Worm (Caenorhabditis elegans) whole organism, L4 larva: Measurements from ENCODE around the gene C46F2.1.

Experiments used
- F10B5.3 ChIP-seq: sonication (generic microtip); optimal IDR thresholded peaks from 2 replicates; lab custom pipeline; 2016; ENCODE audit warnings: mild to moderate bottlenecking, missing genetic modification characterization, missing compliant biosample characterization
- F49E8.2 ChIP-seq: sonication (generic microtip); optimal IDR thresholded peaks from 2 replicates; lab custom pipeline; 2016; ENCODE audit warnings: missing compliant biosample characterization, mild to moderate bottlenecking, missing genetic modification characterization, borderline replicate concordance
- R02D3.7 ChIP-seq: fragments of 150-350 bp; sonication (generic microtip); optimal IDR thresholded peaks from 3 replicates; lab custom pipeline; 2014; ENCODE audit warnings: missing biosample characterization, missing genetic modification characterization
- Y105C5A.15 ChIP-seq: fragments of 200-800 bp; sonication (Bioruptor generic); IDR thresholded peaks from 2 replicates; pipeline ENCODE4 v1.3.6; 2022; ENCODE audit warnings: missing genetic modification characterization, missing compliant biosample characterization
- Y48G9A.11 ChIP-seq: fragments of 200-800 bp; sonication (Bioruptor generic); IDR thresholded peaks from 2 replicates; pipeline ENCODE4 v1.3.6; 2022; ENCODE audit warnings: missing genetic modification reagents, missing genetic modification characterization, missing compliant biosample characterization
- Y5F2A.4 ChIP-seq: fragments of 200-800 bp; sonication (Bioruptor generic); optimal IDR thresholded peaks from 2 replicates; lab custom pipeline; 2018; ENCODE audit warnings: mild to moderate bottlenecking, missing genetic modification characterization, missing compliant biosample characterization
- Y75B8A.6 ChIP-seq: fragments of 200-800 bp; sonication (Bioruptor generic); IDR thresholded peaks from 2 replicates; pipeline ENCODE4 v1.3.6; 2022; ENCODE audit warnings: missing genetic modification reagents, missing genetic modification characterization, missing compliant biosample characterization
- aha-1 ChIP-seq: fragments of 150-350 bp; peaks from one replicate; lab custom pipeline; 2014; ENCODE audit warnings: missing biosample characterization, missing genetic modification characterization
- ama-1 ChIP-seq: fragments of 150-350 bp; optimal IDR thresholded peaks from 2 replicates; lab custom pipeline; 2014; ENCODE audit warnings: inconsistent platforms, mixed read lengths
- arid-1 ChIP-seq: fragments of 200-800 bp; sonication (Bioruptor generic); conservative IDR thresholded peaks from 2 replicates; pipeline ENCODE4 v1.3.6; 2022; ENCODE audit warnings: missing genetic modification reagents, missing genetic modification characterization, missing compliant biosample characterization
- attf-4 ChIP-seq: sonication (generic microtip); optimal IDR thresholded peaks from 3 replicates; lab custom pipeline; 2017; ENCODE audit warnings: missing biosample characterization, missing genetic modification characterization
- ceh-20 ChIP-seq: fragments of 200-800 bp; sonication (Bioruptor generic); IDR thresholded peaks from 2 replicates; pipeline ENCODE4 v1.3.6; 2022; ENCODE audit warnings: missing genetic modification reagents, missing genetic modification characterization, missing compliant biosample characterization
- ces-1 ChIP-seq: fragments of 150-350 bp; sonication (generic microtip); optimal IDR thresholded peaks from 4 replicates; lab custom pipeline; 2014; ENCODE audit warnings: missing biosample characterization, missing genetic modification reagents, missing genetic modification characterization
- ctbp-1 ChIP-seq: fragments of 200-800 bp; sonication (Bioruptor generic); IDR thresholded peaks from 2 replicates; pipeline ENCODE4 v1.3.6; 2022; ENCODE audit warnings: missing genetic modification reagents, missing genetic modification characterization, missing compliant biosample characterization
- daf-16 ChIP-seq, 3 experiments: sonication (generic microtip); optimal IDR thresholded peaks; 2 replicates each; lab custom pipeline; 2016 to 2017; ENCODE audit warnings: missing genetic modification characterization in 3 of 3, missing genetic modification reagents in 3 of 3, mild to moderate bottlenecking in 2 of 3, missing compliant biosample characterization in 2 of 3, missing biosample characterization in 1 of 3, moderate library complexity in 1 of 3
- daf-8 ChIP-seq: fragments of 200-800 bp; sonication (Bioruptor generic); IDR thresholded peaks from 2 replicates; pipeline ENCODE4 v1.3.6; 2022; ENCODE audit warnings: missing genetic modification characterization, missing compliant biosample characterization
- dmd-6 ChIP-seq: fragments of 200-800 bp; sonication (Bioruptor generic); IDR thresholded peaks from 2 replicates; pipeline ENCODE4 v1.3.6; 2022; ENCODE audit warnings: missing genetic modification reagents, missing genetic modification characterization, missing compliant biosample characterization
- egl-27 ChIP-seq: sonication (generic microtip); optimal IDR thresholded peaks from 3 replicates; lab custom pipeline; 2017; ENCODE audit warnings: missing biosample characterization, missing genetic modification reagents, missing genetic modification characterization
- fos-1 ChIP-seq: fragments of 150-350 bp; optimal IDR thresholded peaks from 2 replicates; lab custom pipeline; 2014; ENCODE audit warnings: missing biosample characterization, missing genetic modification characterization
- gei-8 ChIP-seq: fragments of 200-800 bp; sonication (Bioruptor generic); optimal IDR thresholded peaks from 2 replicates; lab custom pipeline; 2018; ENCODE audit warnings: mild to moderate bottlenecking, missing genetic modification characterization, missing compliant biosample characterization
- hlh-30 ChIP-seq: sonication (generic microtip); optimal IDR thresholded peaks from 2 replicates; lab custom pipeline; 2017; ENCODE audit warnings: antibody characterized with exemption, mild to moderate bottlenecking, missing genetic modification characterization, missing compliant biosample characterization; ENCODE audit not compliant: insufficient read depth
- lim-7 ChIP-seq: fragments of 200-800 bp; sonication (Bioruptor generic); IDR thresholded peaks from 2 replicates; pipeline ENCODE4 v1.3.6; 2022; ENCODE audit warnings: missing genetic modification characterization, missing compliant biosample characterization
- lin-13 ChIP-seq: fragments of 150-350 bp; optimal IDR thresholded peaks from 2 replicates; lab custom pipeline; 2014; ENCODE audit warnings: missing biosample characterization, missing genetic modification reagents, missing genetic modification characterization
- lin-29 ChIP-seq: fragments of 200-800 bp; sonication (Bioruptor generic); IDR thresholded peaks from 2 replicates; pipeline ENCODE4 v1.3.6; 2022; ENCODE audit warnings: missing genetic modification reagents, missing genetic modification characterization, missing compliant biosample characterization
- lin-38 ChIP-seq: fragments of 200-800 bp; sonication (Bioruptor generic); IDR thresholded peaks from 2 replicates; pipeline ENCODE4 v1.3.6; 2022; ENCODE audit warnings: missing genetic modification reagents, missing genetic modification characterization, missing compliant biosample characterization
- lir-3 ChIP-seq: sonication (generic microtip); optimal IDR thresholded peaks from 2 replicates; lab custom pipeline; 2016; ENCODE audit warnings: mild to moderate bottlenecking, missing genetic modification characterization, missing compliant biosample characterization
- lsy-2 ChIP-seq, 2 experiments: fragments of 150-350 bp in 1 of 2; sonication (generic microtip) in 1 of 2; optimal IDR thresholded peaks; 2 replicates each; lab custom pipeline; 2014 to 2017; ENCODE audit warnings: missing biosample characterization in 2 of 2, missing genetic modification characterization in 2 of 2
- madf-5 ChIP-seq, 2 experiments: fragments of 200-800 bp; sonication (Bioruptor generic); IDR thresholded peaks; 2 replicates each; pipeline ENCODE4 v1.3.6; 2022; ENCODE audit warnings: missing compliant biosample characterization in 2 of 2, missing genetic modification characterization in 2 of 2
- mdl-1 ChIP-seq, 2 experiments: fragments of 150-350 bp in 1 of 2; sonication (generic microtip) in 1 of 2; optimal IDR thresholded peaks; 2 replicates each; lab custom pipeline; 2014 to 2017; ENCODE audit warnings: missing biosample characterization in 2 of 2, missing genetic modification characterization in 2 of 2
- mdt-29 ChIP-seq: fragments of 200-800 bp; sonication (Bioruptor generic); IDR thresholded peaks from 2 replicates; pipeline ENCODE4 v1.3.6; 2022; ENCODE audit warnings: missing genetic modification reagents, missing genetic modification characterization, missing compliant biosample characterization
- mxl-2 ChIP-seq: fragments of 200-800 bp; sonication (Bioruptor generic); conservative IDR thresholded peaks from 2 replicates; pipeline ENCODE4 v1.3.6; 2022; ENCODE audit warnings: missing genetic modification reagents, missing genetic modification characterization, missing compliant biosample characterization
- nhr-11 ChIP-seq: fragments of 150-350 bp; optimal IDR thresholded peaks from 2 replicates; lab custom pipeline; 2014; ENCODE audit warnings: missing biosample characterization, missing genetic modification characterization
- nhr-111 ChIP-seq: fragments of 200-800 bp; sonication (Bioruptor generic); optimal IDR thresholded peaks from 2 replicates; lab custom pipeline; 2018; ENCODE audit warnings: mild to moderate bottlenecking, missing genetic modification characterization, missing compliant biosample characterization
- nhr-237 ChIP-seq: sonication (generic microtip); optimal IDR thresholded peaks from 2 replicates; lab custom pipeline; 2017; ENCODE audit warnings: missing biosample characterization, missing genetic modification characterization
- nhr-25 ChIP-seq: sonication (generic microtip); optimal IDR thresholded peaks from 2 replicates; lab custom pipeline; 2017; ENCODE audit warnings: missing genetic modification characterization, mild to moderate bottlenecking, missing compliant biosample characterization, antibody characterized with exemption, moderate library complexity, borderline replicate concordance; ENCODE audit not compliant: insufficient read depth
- nhr-77 ChIP-seq: fragments of 150-350 bp; optimal IDR thresholded peaks from 2 replicates; lab custom pipeline; 2014; ENCODE audit warnings: missing biosample characterization, missing genetic modification characterization
- php-3 ChIP-seq: fragments of 200-800 bp; sonication (Bioruptor generic); IDR thresholded peaks from 2 replicates; pipeline ENCODE4 v1.3.6; 2022; ENCODE audit warnings: missing genetic modification reagents, missing genetic modification characterization, missing compliant biosample characterization
- rbr-2 ChIP-seq: sonication (generic microtip); optimal IDR thresholded peaks from 2 replicates; lab custom pipeline; 2016; ENCODE audit warnings: missing genotype, missing genetic modification characterization, missing compliant biosample characterization
- saeg-2 ChIP-seq: fragments of 200-800 bp; sonication (Bioruptor generic); IDR thresholded peaks from 2 replicates; pipeline ENCODE4 v1.3.6; 2022; ENCODE audit warnings: missing genetic modification reagents, missing genetic modification characterization, missing compliant biosample characterization
- sdz-12 ChIP-seq: fragments of 200-800 bp; sonication (Bioruptor generic); optimal IDR thresholded peaks from 2 replicates; lab custom pipeline; 2018; ENCODE audit warnings: mild to moderate bottlenecking, missing genetic modification characterization, missing compliant biosample characterization
- skn-1 ChIP-seq: fragments of 150-350 bp; optimal IDR thresholded peaks from 2 replicates; lab custom pipeline; 2014; ENCODE audit warnings: missing biosample characterization, missing genetic modification characterization
- snpc-4 ChIP-seq: fragments of 150-350 bp; optimal IDR thresholded peaks from 2 replicates; lab custom pipeline; 2014; ENCODE audit warnings: missing biosample characterization, missing genetic modification characterization
- unc-130 ChIP-seq: sonication (generic microtip); optimal IDR thresholded peaks from 2 replicates; lab custom pipeline; 2016; ENCODE audit warnings: missing genetic modification reagents, missing genetic modification characterization, missing compliant biosample characterization
- unc-39 ChIP-seq: sonication (generic microtip); optimal IDR thresholded peaks from 2 replicates; lab custom pipeline; 2017; ENCODE audit warnings: missing biosample characterization, missing genetic modification characterization
- zag-1 ChIP-seq: fragments of 150-350 bp; optimal IDR thresholded peaks from 2 replicates; lab custom pipeline; 2014; ENCODE audit warnings: missing biosample characterization, missing genetic modification characterization
- zfp-2 ChIP-seq: sonication (generic microtip); optimal IDR thresholded peaks from 2 replicates; lab custom pipeline; 2016; ENCODE audit warnings: mild to moderate bottlenecking, missing genetic modification characterization, missing compliant biosample characterization
- zip-2 ChIP-seq: fragments of 150-350 bp; optimal IDR thresholded peaks from 2 replicates; lab custom pipeline; 2014; ENCODE audit warnings: missing biosample characterization, missing genetic modification characterization

The C46F2.1 gene

ce11 chrX:8082703-8083102, 4.9 kb downstream of the C46F2.1 start:
- TF ChIP-seq rbr-2 (tag; lab: Kevin White, UChicago) (no peak), aha-1 (tag; lab: Kevin White, UChicago) (peak; percentile 92), madf-5 (GFP tag; IDR thresholded peaks at IDR 0.05; lab: Robert Waterston, UW) (no peak), nhr-111 (GFP tag; lab: Kevin White, UChicago) (no peak), mdl-1 (tag; optimal IDR thresholded peaks at IDR 0.05; lab: Kevin White, UChicago) (no peak), R02D3.7 (tag; lab: Kevin White, UChicago) (no peak), snpc-4 (no peak)

- TF ChIP-seq sdz-12 (GFP tag; lab: Kevin White, UChicago) (no peak), php-3 (GFP tag; lab: Robert Waterston, UW) (peak; percentile 74), nhr-237 (tag; lab: Kevin White, UChicago) (no peak), egl-27 (no peak), fos-1 (tag; lab: Kevin White, UChicago) (no peak), zag-1 (tag; lab: Kevin White, UChicago) (no peak), gei-8 (GFP tag; lab: Kevin White, UChicago) (no peak), lin-38 (GFP tag; lab: Robert Waterston, UW) (no peak), saeg-2 (GFP tag; lab: Robert Waterston, UW) (no peak), daf-16 (GFP tag; optimal IDR thresholded peaks at IDR 0.05; lab: Kevin White, UChicago) (no peak), daf-16 (tag; optimal IDR thresholded peaks at IDR 0.05; lab: Kevin White, UChicago) (peak; percentile 54), zip-2 (peak; percentile 20)
- TF ChIP-seq, all 104 proteins: peak for 3
Measured at ce11 chrX:8083330-8083729, 5.5 kb downstream of the C46F2.1 start.

ce11 chrX:8083919-8084318, 6.1 kb downstream of the C46F2.1 start, which contains the start of gene K07E3.4:
Gene K07E3.4, minus strand, starts transcription at chrX:8084018.
- TF ChIP-seq daf-8 = no peak
- peak; percentile 51 for TF ChIP-seq gei-8 (GFP tag; lab: Kevin White, UChicago)
- no peak for TF ChIP-seq unc-39 (tag; lab: Kevin White, UChicago)
- TF ChIP-seq lin-29 (GFP tag; lab: Robert Waterston, UW) = no peak
- peak; percentile 9 for TF ChIP-seq lin-13 (GFP tag; lab: Kevin White, UChicago)
- TF ChIP-seq Y5F2A.4 (GFP tag; lab: Kevin White, UChicago) = no peak
- no peak for TF ChIP-seq daf-16 (GFP tag; optimal IDR thresholded peaks at IDR 0.05; lab: Kevin White, UChicago)
- TF ChIP-seq daf-16 (tag; optimal IDR thresholded peaks at IDR 0.05; lab: Kevin White, UChicago) = peak; percentile 86
- no peak for TF ChIP-seq F49E8.2
- TF ChIP-seq mdt-29 (GFP tag; lab: Robert Waterston, UW) = no peak
- peak; percentile 5 for TF ChIP-seq ama-1
- peak; percentile 95 for TF ChIP-seq hlh-30 (tag; lab: Kevin White, UChicago)
- TF ChIP-seq Y105C5A.15 (GFP tag; lab: Robert Waterston, UW) = no peak
- TF ChIP-seq nhr-25 (tag; lab: Kevin White, UChicago) = peak; percentile 66
- TF ChIP-seq attf-4 = no peak
- TF ChIP-seq unc-130 (GFP tag; lab: Kevin White, UChicago) = no peak
- no peak for TF ChIP-seq skn-1
- no peak for TF ChIP-seq F10B5.3 (tag; lab: Kevin White, UChicago)
- no peak for TF ChIP-seq arid-1 (GFP tag; lab: Robert Waterston, UW)
- no peak for TF ChIP-seq zip-2
- TF ChIP-seq ces-1 (GFP tag; lab: Kevin White, UChicago) = no peak
- TF ChIP-seq rbr-2 (tag; lab: Kevin White, UChicago) = peak; percentile 22
- no peak for TF ChIP-seq zfp-2 (tag; lab: Kevin White, UChicago)
- TF ChIP-seq lim-7 = no peak
- TF ChIP-seq nhr-77 = peak; percentile 54
- TF ChIP-seq Y75B8A.6 (GFP tag; lab: Robert Waterston, UW) = no peak
- TF ChIP-seq ceh-20 = no peak
- no peak for TF ChIP-seq saeg-2 (GFP tag; lab: Robert Waterston, UW)
- no peak for TF ChIP-seq lir-3 (tag; lab: Kevin White, UChicago)
- no peak for TF ChIP-seq Y48G9A.11 (GFP tag; lab: Robert Waterston, UW)
- TF ChIP-seq zag-1 (tag; lab: Kevin White, UChicago) = no peak
- peak; percentile 6 for TF ChIP-seq nhr-11 (tag; lab: Kevin White, UChicago)
- peak in 1 of 2 experiments; percentile 46 for TF ChIP-seq lsy-2 (tag; optimal IDR thresholded peaks at IDR 0.05; lab: Kevin White, UChicago)
- no peak for TF ChIP-seq ctbp-1
- peak; percentile 70 for TF ChIP-seq dmd-6
- TF ChIP-seq mxl-2 (GFP tag; lab: Robert Waterston, UW) = no peak
